Worm (Caenorhabditis elegans) whole organism, mixed stage, embryonic: ENCODE results near the gene clec-212.

Source experiments
- hlh-1 ChIP-seq: fragments of 150-350 bp; optimal IDR thresholded peaks from 2 replicates; lab custom pipeline; 2014; ENCODE audit warnings: missing biosample characterization, missing genetic modification reagents, missing genetic modification characterization
- mep-1 ChIP-seq: fragments of 150-350 bp; optimal IDR thresholded peaks from 2 replicates; lab custom pipeline; 2017; ENCODE audit warnings: missing biosample characterization, missing genetic modification reagents, missing genetic modification characterization, inconsistent platforms
- nhr-28 ChIP-seq: fragments of 150-350 bp; optimal IDR thresholded peaks from 2 replicates; lab custom pipeline; 2014; ENCODE audit warnings: missing biosample characterization, missing genetic modification characterization
- nhr-76 ChIP-seq: sonication (generic microtip); optimal IDR thresholded peaks from 2 replicates; lab custom pipeline; 2017; ENCODE audit warnings: missing biosample characterization, missing genetic modification characterization
- snpc-4 ChIP-seq: fragments of 150-350 bp; optimal IDR thresholded peaks from 2 replicates; lab custom pipeline; 2014; ENCODE audit warnings: missing biosample characterization, missing genetic modification characterization
- unc-62 ChIP-seq: fragments of 150-350 bp; optimal IDR thresholded peaks from 2 replicates; lab custom pipeline; 2014; ENCODE audit warnings: missing biosample characterization, missing genetic modification reagents, missing genetic modification characterization

ce11 chrV:7525695-7526094, 44.5 kb downstream of the clec-212 start, which contains the start of gene C54F6.18:
- no peak for TF ChIP-seq hlh-1 (tag; lab: Kevin White, UChicago)
- TF ChIP-seq snpc-4 (tag; lab: Kevin White, UChicago): no peak
- no peak for TF ChIP-seq nhr-76 (tag; lab: Kevin White, UChicago)
- no peak for TF ChIP-seq unc-62
- no peak for TF ChIP-seq nhr-28 (tag; lab: Kevin White, UChicago)
- no peak for TF ChIP-seq mep-1 (tag; lab: Kevin White, UChicago)
